Worm (Caenorhabditis elegans): ENCODE measurements around the gene C02B10.6.
A peak's percentile ranks its signal among the peaks of the same experiment; 100 is the strongest.

Gene C02B10.6

DNA sequence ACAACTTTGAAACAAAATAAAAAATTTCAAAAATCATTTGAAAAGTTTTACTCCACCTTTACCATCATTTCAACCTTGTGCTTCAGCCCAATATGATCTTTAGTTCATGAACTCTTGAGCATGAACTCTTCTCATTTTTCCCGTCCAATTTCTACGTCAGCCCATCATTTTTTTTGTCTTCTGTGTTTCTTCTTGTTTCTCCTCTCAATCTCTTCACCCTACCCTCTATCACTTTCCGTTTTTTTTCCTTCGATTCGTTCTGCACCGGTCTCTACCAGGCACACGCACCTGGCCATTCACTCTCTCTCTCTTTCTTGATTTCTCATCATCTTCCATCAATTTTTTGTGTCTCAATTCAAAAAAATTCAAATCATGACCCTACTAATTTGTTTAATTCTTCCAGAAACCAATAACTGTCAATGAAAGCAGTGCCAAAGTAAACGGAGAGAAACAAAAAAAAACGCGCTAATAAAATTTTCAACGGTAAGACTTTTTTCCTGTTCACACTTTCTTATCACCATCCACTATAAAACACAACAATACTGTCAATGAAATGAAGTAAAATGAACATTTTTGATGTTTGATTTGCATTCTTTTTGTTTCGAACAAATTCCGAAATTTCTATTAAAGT, 12.3 kb downstream of the C02B10.6 start, which contains the start of gene pygo-1:
pygo-1 (plus strand) TSS at position 404 of the 631 bp plus-strand sequence.
- no peak for TF ChIP-seq efl-1 (optimal IDR thresholded peaks at IDR 0.05)
- peak in 1 of 2 experiments; percentile 86 for TF ChIP-seq efl-1 (GFP tag; optimal IDR thresholded peaks at IDR 0.05 in 1 of 2)
- TF ChIP-seq nhr-71 (tag; optimal IDR thresholded peaks at IDR 0.05), result peak; percentile 32
- peak in 1 of 2 experiments; percentile 20 for TF ChIP-seq lsy-2 (tag; optimal IDR thresholded peaks at IDR 0.05)
- TF ChIP-seq ces-1 (GFP tag; optimal IDR thresholded peaks at IDR 0.05), result no peak
- peak; percentile 93 for TF ChIP-seq blmp-1 (tag; optimal IDR thresholded peaks at IDR 0.05)
- peak; percentile 24 for TF ChIP-seq lin-14 (GFP tag; optimal IDR thresholded peaks at IDR 0.05)
- TF ChIP-seq snu-23 (GFP tag; optimal IDR thresholded peaks at IDR 0.05), result peak; percentile 39
- no peak for TF ChIP-seq C16A3.4 (tag; optimal IDR thresholded peaks at IDR 0.05)
- no peak for TF ChIP-seq aly-2 (tag; optimal IDR thresholded peaks at IDR 0.05)
- no peak for TF ChIP-seq unc-30 (tag; optimal IDR thresholded peaks at IDR 0.05)
- no peak for TF ChIP-seq skn-1 (tag; optimal IDR thresholded peaks at IDR 0.05)
- peak; percentile 41 for TF ChIP-seq rnt-1 (tag; optimal IDR thresholded peaks at IDR 0.05)
- TF ChIP-seq ceh-82 (tag; optimal IDR thresholded peaks at IDR 0.05), result no peak
- no peak for TF ChIP-seq dsc-1 (tag; optimal IDR thresholded peaks at IDR 0.05)
- TF ChIP-seq irx-1 (tag; optimal IDR thresholded peaks at IDR 0.05), result no peak
- peak; percentile 16 for TF ChIP-seq mep-1 (tag; optimal IDR thresholded peaks at IDR 0.05)
- TF ChIP-seq nhr-11 (tag; optimal IDR thresholded peaks at IDR 0.05), result no peak
- peak; percentile 68 for TF ChIP-seq nhr-85 (tag)
- no peak for TF ChIP-seq tlp-1 (tag; optimal IDR thresholded peaks at IDR 0.05)
- TF ChIP-seq vab-15 (tag; optimal IDR thresholded peaks at IDR 0.05), result no peak

DNA sequence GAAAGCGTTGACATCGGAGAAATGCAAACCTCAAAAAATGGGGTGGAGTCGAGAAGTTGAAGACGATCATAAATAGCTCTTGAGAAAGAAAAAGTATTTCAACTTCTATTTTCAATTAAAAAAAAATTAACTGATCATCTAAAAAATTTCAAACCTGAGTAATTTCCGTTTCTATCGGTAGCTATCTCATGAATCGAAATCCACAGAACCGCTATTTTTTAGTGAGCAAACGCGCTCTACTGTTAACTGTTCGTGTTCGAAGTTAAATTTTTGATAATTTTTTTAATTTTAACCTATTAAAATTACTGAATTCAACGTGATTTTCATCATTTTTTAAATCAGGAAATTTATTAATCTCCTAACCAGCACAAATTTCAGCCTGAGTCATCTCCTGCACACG, 13.1 kb downstream of the C02B10.6 start:
- TF ChIP-seq nhr-71 (tag; optimal IDR thresholded peaks at IDR 0.05), result no peak
- peak in 1 of 2 experiments; percentile 13 for TF ChIP-seq efl-1 (optimal IDR thresholded peaks at IDR 0.05)
- no peak for TF ChIP-seq efl-1 (GFP tag; optimal IDR thresholded peaks at IDR 0.05 in 1 of 2)

DNA sequence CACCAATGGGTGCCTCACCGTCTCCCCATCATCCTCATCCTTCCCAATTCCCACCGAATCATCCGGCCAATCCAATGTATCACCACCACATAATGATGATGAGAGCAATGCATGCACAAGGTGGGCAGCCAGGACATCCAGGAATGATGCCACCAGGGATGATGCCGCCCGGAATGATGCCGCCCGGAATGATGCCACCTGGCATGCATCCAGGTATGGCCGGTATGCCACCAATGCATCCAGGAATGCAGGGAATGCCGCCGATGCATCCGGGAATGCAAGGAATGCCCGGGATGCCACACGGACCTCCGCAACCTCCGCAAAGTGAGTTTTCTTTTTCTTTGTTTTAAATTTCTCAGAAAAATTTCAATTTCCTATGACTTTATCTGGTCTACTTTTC, 15.1 kb downstream of the C02B10.6 start:
- TF ChIP-seq blmp-1 (tag; optimal IDR thresholded peaks at IDR 0.05), result no peak

- TF ChIP-seq nhr-20 (tag; optimal IDR thresholded peaks at IDR 0.05) (no peak), sup-37 (GFP tag; optimal IDR thresholded peaks at IDR 0.05) (no peak), lir-3 (tag; optimal IDR thresholded peaks at IDR 0.05; ENCODE audit: poor library complexity) (no peak), aly-2 (tag; optimal IDR thresholded peaks at IDR 0.05) (peak; percentile 43), efl-1 (optimal IDR thresholded peaks at IDR 0.05) (no peak), efl-1 (GFP tag; optimal IDR thresholded peaks at IDR 0.05 in 1 of 2) (peak in 1 of 2 experiments; percentile 80), nhr-28 (tag; optimal IDR thresholded peaks at IDR 0.05) (no peak), ets-5 (GFP tag; IDR thresholded peaks at IDR 0.05) (no peak), nhr-90 (tag; optimal IDR thresholded peaks at IDR 0.05; ENCODE audit: poor library complexity) (no peak), unc-98 (GFP tag; IDR thresholded peaks at IDR 0.05) (no peak)
Observed at ce11 chrIV:5086243-5086960, 15.7 kb downstream of the C02B10.6 start.

DNA sequence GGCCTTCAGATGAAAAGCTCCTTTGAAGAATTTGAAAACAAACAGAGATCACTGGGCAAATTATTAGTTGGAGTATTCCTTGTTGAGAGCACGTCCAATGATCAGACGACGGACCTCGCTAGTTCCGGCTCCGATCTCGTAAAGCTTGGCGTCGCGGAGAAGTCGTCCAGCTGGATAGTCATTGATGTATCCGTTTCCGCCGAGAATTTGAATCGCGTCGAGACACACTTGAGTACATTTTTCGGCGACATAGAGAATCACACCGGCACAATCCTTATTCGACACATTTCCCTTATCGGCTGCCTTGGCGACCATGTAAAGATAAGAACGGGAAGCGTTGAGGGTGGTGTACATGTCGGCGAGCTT, 16.3 kb downstream of the C02B10.6 start:
- TF ChIP-seq vab-15 (tag; optimal IDR thresholded peaks at IDR 0.05) (no peak), aly-2 (tag; optimal IDR thresholded peaks at IDR 0.05) (no peak), nhr-77 (tag; optimal IDR thresholded peaks at IDR 0.05) (no peak), zip-4 (GFP tag; optimal IDR thresholded peaks at IDR 0.05) (no peak), nhr-237 (tag; optimal IDR thresholded peaks at IDR 0.05) (no peak), ceh-8 (GFP tag; optimal IDR thresholded peaks at IDR 0.05) (no peak), fkh-4 (tag; optimal IDR thresholded peaks at IDR 0.05; ENCODE audit: borderline replicate concordance) (no peak), dsc-1 (tag; optimal IDR thresholded peaks at IDR 0.05) (no peak), nhr-28 (tag; optimal IDR thresholded peaks at IDR 0.05) (no peak), nhr-85 (tag) (no peak), swsn-7 (tag; optimal IDR thresholded peaks at IDR 0.05) (no peak), C16A3.4 (tag; optimal IDR thresholded peaks at IDR 0.05) (no peak)
